Worm (Caenorhabditis elegans): ENCODE data around the gene C50H11.13.

ce11 chrV:3046364-3046763 lies 25.1 kb downstream of the C50H11.13 start:
- TF ChIP-seq flt-1 (GFP tag; IDR thresholded peaks at IDR 0.05) = no peak
- TF ChIP-seq med-1 (GFP tag; optimal IDR thresholded peaks at IDR 0.05; ENCODE audit: insufficient read depth) = no peak
